Worm (Caenorhabditis elegans) whole organism, L1 larva: ENCODE results near the gene spe-36.
A peak's percentile ranks its signal among the peaks of the same experiment; 100 is the strongest.

ENCODE experiments used
- C34B4.2 ChIP-seq: sonication (generic microtip); optimal IDR thresholded peaks from 2 replicates; lab custom pipeline; 2017; ENCODE audit warnings: mild to moderate bottlenecking, missing genetic modification characterization, missing compliant biosample characterization
- aly-2 ChIP-seq: fragments of 150-350 bp; optimal IDR thresholded peaks from 2 replicates; lab custom pipeline; 2014; ENCODE audit warnings: missing biosample characterization, missing genetic modification characterization
- ama-1 ChIP-seq: fragments of 150-350 bp; optimal IDR thresholded peaks from 2 replicates; lab custom pipeline; 2014
- ceh-8 ChIP-seq: fragments of 200-800 bp; sonication (Bioruptor generic); optimal IDR thresholded peaks from 2 replicates; lab custom pipeline; 2018; ENCODE audit warnings: mild to moderate bottlenecking, missing genetic modification characterization, moderate library complexity, missing compliant biosample characterization
- ceh-82 ChIP-seq, 3 experiments: fragments of 150-350 bp in 1 of 3; sonication (generic microtip) in 2 of 3; optimal IDR thresholded peaks; 2 replicates each; lab custom pipeline; 2014 to 2017; ENCODE audit warnings: missing biosample characterization in 3 of 3, missing genetic modification characterization in 3 of 3
- dsc-1 ChIP-seq: sonication (generic microtip); optimal IDR thresholded peaks from 2 replicates; lab custom pipeline; 2016; ENCODE audit warnings: mild to moderate bottlenecking, missing genetic modification characterization, missing compliant biosample characterization
- efl-1 ChIP-seq, 4 experiments: fragments of 150-350 bp; optimal IDR thresholded peaks in 3 of 4; peaks in 1 of 4; 1 replicate in 1 of 4; 2 replicates in 3 of 4; lab custom pipeline; 2014; ENCODE audit warnings: missing biosample characterization in 2 of 4, missing genetic modification characterization in 2 of 4, missing genetic modification reagents in 2 of 4
- efl-3 ChIP-seq: fragments of 200-800 bp; sonication (Bioruptor generic); optimal IDR thresholded peaks from 2 replicates; lab custom pipeline; 2018; ENCODE audit warnings: mild to moderate bottlenecking, missing genetic modification characterization, missing compliant biosample characterization
- egl-13 ChIP-seq: sonication (generic microtip); optimal IDR thresholded peaks from 2 replicates; lab custom pipeline; 2016; ENCODE audit warnings: missing genotype, missing genetic modification reagents, missing genetic modification characterization, missing compliant biosample characterization
- egl-27 ChIP-seq, 2 experiments: fragments of 150-350 bp in 1 of 2; sonication (generic microtip); optimal IDR thresholded peaks; 3 replicates each; lab custom pipeline; 2017 to 2018; ENCODE audit warnings: missing biosample characterization in 2 of 2, missing genetic modification characterization in 2 of 2, missing genetic modification reagents in 2 of 2
- elt-2 ChIP-seq: sonication (generic microtip); optimal IDR thresholded peaks from 2 replicates; lab custom pipeline; 2016; ENCODE audit warnings: missing genetic modification characterization, mild to moderate bottlenecking, inconsistent platforms, missing compliant biosample characterization, missing genetic modification reagents
- elt-3 ChIP-seq, 6 experiments: fragments of 150-350 bp in 1 of 6; sonication (generic microtip); optimal IDR thresholded peaks; 2 replicates each; lab custom pipeline; 2017 to 2018; ENCODE audit warnings: missing biosample characterization in 6 of 6, missing genetic modification characterization in 6 of 6, inconsistent platforms in 1 of 6
- fkh-8 ChIP-seq: sonication (generic microtip); optimal IDR thresholded peaks from 2 replicates; lab custom pipeline; 2016; ENCODE audit warnings: mild to moderate bottlenecking, missing genetic modification characterization, missing compliant biosample characterization
- fos-1 ChIP-seq: fragments of 150-350 bp; optimal IDR thresholded peaks from 2 replicates; lab custom pipeline; 2014; ENCODE audit warnings: missing biosample characterization, missing genetic modification characterization
- hlh-17 ChIP-seq: fragments of 200-800 bp; sonication (Bioruptor generic); optimal IDR thresholded peaks from 2 replicates; lab custom pipeline; 2018; ENCODE audit warnings: missing genetic modification characterization, mild to moderate bottlenecking, missing compliant biosample characterization, moderate library complexity, borderline replicate concordance
- hpl-2 ChIP-seq: fragments of 150-350 bp; optimal IDR thresholded peaks from 2 replicates; lab custom pipeline; 2014; ENCODE audit warnings: missing biosample characterization, missing genetic modification reagents, missing genetic modification characterization
- isw-1 ChIP-seq: fragments of 200-800 bp; sonication (Bioruptor generic); IDR thresholded peaks from 2 replicates; pipeline ENCODE4 v1.3.6; 2022; ENCODE audit warnings: missing genetic modification characterization, missing compliant biosample characterization
- jun-1 ChIP-seq: fragments of 150-350 bp; optimal IDR thresholded peaks from 2 replicates; lab custom pipeline; 2014; ENCODE audit warnings: missing biosample characterization, missing genetic modification reagents, missing genetic modification characterization
- lin-13 ChIP-seq: fragments of 150-350 bp; optimal IDR thresholded peaks from 2 replicates; lab custom pipeline; 2014; ENCODE audit warnings: missing biosample characterization, missing genetic modification reagents, missing genetic modification characterization
- lin-14 ChIP-seq: fragments of 200-800 bp; sonication (Bioruptor generic); optimal IDR thresholded peaks from 2 replicates; lab custom pipeline; 2018; ENCODE audit warnings: mild to moderate bottlenecking, missing genetic modification characterization, moderate library complexity, missing compliant biosample characterization
- lin-15B ChIP-seq: fragments of 150-350 bp; sonication (generic microtip); optimal IDR thresholded peaks from 3 replicates; lab custom pipeline; 2014; ENCODE audit warnings: missing biosample characterization, missing genetic modification characterization
- mep-1 ChIP-seq: fragments of 150-350 bp; optimal IDR thresholded peaks from 2 replicates; lab custom pipeline; 2014; ENCODE audit warnings: missing biosample characterization, missing genetic modification characterization
- nhr-11 ChIP-seq: fragments of 150-350 bp; optimal IDR thresholded peaks from 2 replicates; lab custom pipeline; 2014; ENCODE audit warnings: missing biosample characterization, missing genetic modification characterization
- nhr-12 ChIP-seq: sonication (generic microtip); optimal IDR thresholded peaks from 2 replicates; lab custom pipeline; 2017; ENCODE audit warnings: missing biosample characterization, missing genetic modification characterization
- nhr-19 ChIP-seq: fragments of 200-800 bp; sonication (Bioruptor generic); conservative IDR thresholded peaks from 2 replicates; pipeline ENCODE4 v1.3.6; 2022; ENCODE audit warnings: missing genetic modification characterization, missing compliant biosample characterization
- nhr-20 ChIP-seq: sonication (generic microtip); optimal IDR thresholded peaks from 2 replicates; lab custom pipeline; 2016; ENCODE audit warnings: mild to moderate bottlenecking, missing genetic modification characterization, missing compliant biosample characterization
- nhr-237 ChIP-seq: fragments of 150-350 bp; optimal IDR thresholded peaks from 2 replicates; lab custom pipeline; 2014; ENCODE audit warnings: missing biosample characterization, missing genetic modification characterization
- nhr-77 ChIP-seq: fragments of 150-350 bp; optimal IDR thresholded peaks from 2 replicates; lab custom pipeline; 2014; ENCODE audit warnings: missing biosample characterization, missing genetic modification characterization
- nhr-84 ChIP-seq: sonication (generic microtip); optimal IDR thresholded peaks from 2 replicates; lab custom pipeline; 2017; ENCODE audit warnings: missing biosample characterization, missing genetic modification characterization
- pag-3 ChIP-seq: sonication (generic microtip); optimal IDR thresholded peaks from 2 replicates; lab custom pipeline; 2017; ENCODE audit warnings: missing genetic modification characterization, mild to moderate bottlenecking, missing compliant biosample characterization, antibody characterized with exemption, borderline replicate concordance; ENCODE audit not compliant: insufficient read depth
- pax-3 ChIP-seq: fragments of 200-800 bp; sonication (Bioruptor generic); optimal IDR thresholded peaks from 2 replicates; lab custom pipeline; 2018; ENCODE audit warnings: mild to moderate bottlenecking, missing genetic modification characterization, moderate library complexity, missing compliant biosample characterization
- rnt-1 ChIP-seq: sonication (generic microtip); optimal IDR thresholded peaks from 2 replicates; lab custom pipeline; 2016; ENCODE audit warnings: mild to moderate bottlenecking, missing genetic modification characterization, moderate library complexity, missing compliant biosample characterization
- skn-1 ChIP-seq: fragments of 150-350 bp; optimal IDR thresholded peaks from 2 replicates; lab custom pipeline; 2014; ENCODE audit warnings: missing biosample characterization, missing genetic modification characterization
- snu-23 ChIP-seq: sonication (generic microtip); optimal IDR thresholded peaks from 2 replicates; lab custom pipeline; 2016; ENCODE audit warnings: missing genetic modification characterization, missing compliant biosample characterization
- sox-4 ChIP-seq: sonication (generic microtip); optimal IDR thresholded peaks from 2 replicates; lab custom pipeline; 2016; ENCODE audit warnings: missing genetic modification characterization, missing compliant biosample characterization
- sptf-1 ChIP-seq: fragments of 150-350 bp; optimal IDR thresholded peaks from 2 replicates; lab custom pipeline; 2014; ENCODE audit warnings: missing biosample characterization, missing genetic modification characterization
- swsn-7 ChIP-seq: sonication (generic microtip); optimal IDR thresholded peaks from 2 replicates; lab custom pipeline; 2016; ENCODE audit warnings: missing genetic modification characterization, missing compliant biosample characterization
- tbx-2 ChIP-seq: sonication (generic microtip); optimal IDR thresholded peaks from 2 replicates; lab custom pipeline; 2016; ENCODE audit warnings: missing genetic modification characterization, missing compliant biosample characterization
- tlp-1 ChIP-seq: fragments of 150-350 bp; optimal IDR thresholded peaks from 2 replicates; lab custom pipeline; 2014; ENCODE audit warnings: missing biosample characterization, missing genetic modification characterization
- unc-30 ChIP-seq: sonication (generic microtip); optimal IDR thresholded peaks from 2 replicates; lab custom pipeline; 2017; ENCODE audit warnings: missing biosample characterization, missing genetic modification characterization
- unc-62 ChIP-seq: fragments of 150-350 bp; optimal IDR thresholded peaks from 2 replicates; lab custom pipeline; 2014; ENCODE audit warnings: missing biosample characterization, missing genetic modification reagents, missing genetic modification characterization
- unc-86 ChIP-seq: sonication (generic microtip); optimal IDR thresholded peaks from 2 replicates; lab custom pipeline; 2016; ENCODE audit warnings: missing genetic modification characterization, missing compliant biosample characterization
- unc-98 ChIP-seq: fragments of 200-800 bp; sonication (Bioruptor generic); IDR thresholded peaks from 2 replicates; pipeline ENCODE4 v1.3.6; 2022; ENCODE audit warnings: missing genetic modification characterization, missing compliant biosample characterization
- vab-15 ChIP-seq: sonication (generic microtip); optimal IDR thresholded peaks from 2 replicates; lab custom pipeline; 2017; ENCODE audit warnings: missing genotype, mild to moderate bottlenecking, missing genetic modification characterization, missing compliant biosample characterization
- zag-1 ChIP-seq: fragments of 150-350 bp; optimal IDR thresholded peaks from 2 replicates; lab custom pipeline; 2014; ENCODE audit warnings: missing biosample characterization, missing genetic modification characterization
- ztf-11 ChIP-seq, 2 experiments: sonication (generic microtip); optimal IDR thresholded peaks; 2 replicates each; lab custom pipeline; 2016 to 2017; ENCODE audit warnings: missing genetic modification characterization in 2 of 2, missing biosample characterization in 1 of 2, missing compliant biosample characterization in 1 of 2
- ztf-4 ChIP-seq: fragments of 150-350 bp; optimal IDR thresholded peaks from 2 replicates; lab custom pipeline; 2014; ENCODE audit warnings: missing biosample characterization, missing genetic modification characterization

The spe-36 gene

ce11 chrIV:11594191-11594673, 2.2 kb upstream of the spe-36 start, which contains the start of gene mig-38 (continued):
- TF ChIP-seq efl-1 (optimal IDR thresholded peaks at IDR 0.05; lab: Kevin White, UChicago) (peak in 1 of 2 experiments; percentile 24), efl-1 (GFP tag; optimal IDR thresholded peaks at IDR 0.05 in 1 of 2; lab: Kevin White, UChicago) (no peak), snu-23 (GFP tag; lab: Kevin White, UChicago) (peak; percentile 51), elt-2 (tag; lab: Kevin White, UChicago) (peak; percentile 25), dsc-1 (tag; lab: Kevin White, UChicago) (peak; percentile 29), lin-14 (GFP tag; lab: Kevin White, UChicago) (peak; percentile 75), tbx-2 (tag; lab: Kevin White, UChicago) (peak; percentile 14), sox-4 (tag; lab: Kevin White, UChicago) (peak; percentile 2), egl-27 (tag; optimal IDR thresholded peaks at IDR 0.05; lab: Kevin White, UChicago) (no peak), jun-1 (no peak), swsn-7 (tag; lab: Kevin White, UChicago) (peak; percentile 39), ztf-4 (tag; lab: Kevin White, UChicago) (no peak), isw-1 (GFP tag; lab: Robert Waterston, UW) (0 out of 2 replicates have a peak, but pooled peaks have one; percentile 1), ztf-11 (tag; optimal IDR thresholded peaks at IDR 0.05; lab: Kevin White, UChicago) (peak in 1 of 2 experiments; percentile 14), unc-86 (tag; lab: Kevin White, UChicago) (peak; percentile 44), unc-30 (tag; lab: Kevin White, UChicago) (no peak), rnt-1 (tag; lab: Kevin White, UChicago) (peak; percentile 39), nhr-20 (tag; lab: Kevin White, UChicago) (peak; percentile 70), C34B4.2 (tag; lab: Kevin White, UChicago) (no peak), skn-1 (tag; lab: Kevin White, UChicago) (peak; percentile 13), ama-1 (lab: Kevin White, UChicago) (peak; percentile 93), ceh-82 (tag; optimal IDR thresholded peaks at IDR 0.05; lab: Kevin White, UChicago) (peak; percentile 8 to 63 (median 33)), sptf-1 (tag; lab: Kevin White, UChicago) (no peak), hpl-2 (GFP tag; lab: Kevin White, UChicago) (no peak), mep-1 (peak; percentile 46), nhr-19 (GFP tag; lab: Robert Waterston, UW) (peak; percentile 18; the same call in 1 of the 2 replicates)

ce11 chrIV:11593415-11594190, 1.5 kb upstream of the spe-36 start, which contains the start of gene F40F11.3:
Gene F40F11.3 (minus strand): TSS chrIV:11594003.
- no peak for TF ChIP-seq unc-30 (tag; lab: Kevin White, UChicago)
- peak; percentile 86 for TF ChIP-seq fos-1 (tag; lab: Kevin White, UChicago)
- TF ChIP-seq aly-2 (tag; lab: Kevin White, UChicago) = peak; percentile 56
- no peak for TF ChIP-seq C34B4.2 (tag; lab: Kevin White, UChicago)
- no peak for TF ChIP-seq tlp-1 (tag; lab: Kevin White, UChicago)
- peak; percentile 50 for TF ChIP-seq nhr-11 (tag; lab: Kevin White, UChicago)
- TF ChIP-seq nhr-77 (tag; lab: Kevin White, UChicago) = peak; percentile 78
- TF ChIP-seq hlh-17 (GFP tag; lab: Kevin White, UChicago) = no peak
- peak; percentile 23 for TF ChIP-seq lin-15B (tag; lab: Kevin White, UChicago)
- TF ChIP-seq elt-3 (tag; optimal IDR thresholded peaks at IDR 0.05; lab: Kevin White, UChicago) = peak in 3 of 6 experiments; percentile 44 to 81 (median 79)
- peak; percentile 83 to 93 for TF ChIP-seq efl-1 (optimal IDR thresholded peaks at IDR 0.05; lab: Kevin White, UChicago)
- peak; percentile 45 to 97 for TF ChIP-seq efl-1 (GFP tag; optimal IDR thresholded peaks at IDR 0.05 in 1 of 2; lab: Kevin White, UChicago)
- peak; percentile 68 for TF ChIP-seq lin-13
- peak; percentile 87 for TF ChIP-seq rnt-1 (tag; lab: Kevin White, UChicago)
- peak; percentile 67 for TF ChIP-seq skn-1 (tag; lab: Kevin White, UChicago)
- no peak for TF ChIP-seq nhr-84 (tag; lab: Kevin White, UChicago)
- TF ChIP-seq unc-86 (tag; lab: Kevin White, UChicago) = peak; percentile 67
- no peak for TF ChIP-seq nhr-12 (tag; lab: Kevin White, UChicago)
- TF ChIP-seq snu-23 (GFP tag; lab: Kevin White, UChicago) = peak; percentile 96
- peak; percentile 49 for TF ChIP-seq elt-2 (tag; lab: Kevin White, UChicago)
- no peak for TF ChIP-seq zag-1 (tag; lab: Kevin White, UChicago)
- peak; percentile 1 for TF ChIP-seq unc-62
- peak; percentile 83 for TF ChIP-seq egl-13 (tag; lab: Kevin White, UChicago)
- peak; percentile 80 for TF ChIP-seq ceh-8
- no peak for TF ChIP-seq unc-98 (GFP tag; lab: Robert Waterston, UW)
- TF ChIP-seq nhr-19 (GFP tag; lab: Robert Waterston, UW) = peak; percentile 83
- TF ChIP-seq vab-15 (tag; lab: Kevin White, UChicago) = peak; percentile 85
- TF ChIP-seq efl-3 (GFP tag; lab: Kevin White, UChicago) = no peak
- peak; percentile 73 for TF ChIP-seq pax-3 (tag; lab: Kevin White, UChicago)
- no peak for TF ChIP-seq pag-3 (tag; lab: Kevin White, UChicago)
- TF ChIP-seq nhr-237 (tag; lab: Kevin White, UChicago) = peak; percentile 85
- peak; percentile 86 for TF ChIP-seq fkh-8 (tag; lab: Kevin White, UChicago)
